Fruit fly (Drosophila melanogaster) whole organism, pupa: ENCODE data around the gene Sfp24C1.

ENCODE experiments used
- CG10348 ChIP-seq: fragments of 200-800 bp; sonication (Bioruptor generic); IDR thresholded peaks from 2 replicates; pipeline ENCODE4 v1.3.6; 2022; ENCODE audit warnings: missing biosample characterization, missing genetic modification characterization
- CG12605 ChIP-seq: fragments of 200-800 bp; sonication (Bioruptor generic); IDR thresholded peaks from 2 replicates; pipeline ENCODE4 v1.3.6; 2022; ENCODE audit warnings: missing biosample characterization, missing genetic modification characterization
- CG13204 ChIP-seq: fragments of 200-800 bp; sonication (Bioruptor generic); optimal IDR thresholded peaks from 2 replicates; lab custom pipeline; 2018; ENCODE audit warnings: missing biosample characterization, mild to moderate bottlenecking, missing genetic modification characterization, moderate library complexity
- CG14655 ChIP-seq: fragments of 200-800 bp; sonication (Bioruptor generic); optimal IDR thresholded peaks from 3 replicates; lab custom pipeline; 2017; ENCODE audit warnings: mild to moderate bottlenecking, missing biosample characterization, missing genetic modification reagents, missing genetic modification characterization
- CG15710 ChIP-seq: fragments of 200-800 bp; sonication (Bioruptor generic); optimal IDR thresholded peaks from 2 replicates; lab custom pipeline; 2018; ENCODE audit warnings: missing biosample characterization, mild to moderate bottlenecking, missing genetic modification characterization, moderate library complexity
- CG17806 ChIP-seq: fragments of 200-800 bp; sonication (Bioruptor generic); optimal IDR thresholded peaks from 2 replicates; lab custom pipeline; 2018; ENCODE audit warnings: missing biosample characterization, mild to moderate bottlenecking, missing genetic modification characterization, moderate library complexity
- CG32121 ChIP-seq: fragments of 200-800 bp; sonication (Bioruptor generic); IDR thresholded peaks from 2 replicates; pipeline ENCODE4 v1.3.6; 2022; ENCODE audit warnings: missing biosample characterization, missing genetic modification characterization
- CG34367 ChIP-seq: fragments of 200-800 bp; sonication (Bioruptor generic); optimal IDR thresholded peaks from 2 replicates; lab custom pipeline; 2018; ENCODE audit warnings: missing biosample characterization, mild to moderate bottlenecking, missing genetic modification characterization
- CG4496 ChIP-seq: fragments of 200-800 bp; sonication (Bioruptor generic); IDR thresholded peaks from 3 replicates; pipeline ENCODE4 v1.3.6; 2022; ENCODE audit warnings: missing biosample characterization, missing genetic modification characterization
- CG8159 ChIP-seq: fragments of 200-800 bp; sonication (Bioruptor generic); optimal IDR thresholded peaks from 3 replicates; lab custom pipeline; 2018; ENCODE audit warnings: missing biosample characterization, mild to moderate bottlenecking, missing genetic modification characterization, moderate library complexity
- CG8301 ChIP-seq: fragments of 200-800 bp; sonication (Bioruptor generic); optimal IDR thresholded peaks from 2 replicates; lab custom pipeline; 2018; ENCODE audit warnings: missing biosample characterization, mild to moderate bottlenecking, missing genetic modification characterization
- CG9948 ChIP-seq: fragments of 200-800 bp; sonication (Bioruptor generic); optimal IDR thresholded peaks from 2 replicates; lab custom pipeline; 2018; ENCODE audit warnings: missing biosample characterization, mild to moderate bottlenecking, missing genetic modification characterization, moderate library complexity
- D1 ChIP-seq: fragments of 200-800 bp; sonication (Bioruptor generic); optimal IDR thresholded peaks from 2 replicates; lab custom pipeline; 2018; ENCODE audit warnings: missing biosample characterization, mild to moderate bottlenecking, missing genetic modification characterization, moderate library complexity
- EcR ChIP-seq: fragments of 200-800 bp; sonication (Bioruptor generic); optimal IDR thresholded peaks from 3 replicates; lab custom pipeline; 2019; ENCODE audit warnings: missing biosample characterization, missing genetic modification characterization, mild to moderate bottlenecking, moderate library complexity, missing genetic modification reagents
- Ets98B ChIP-seq: fragments of 200-800 bp; sonication (Bioruptor generic); IDR thresholded peaks from 2 replicates; pipeline ENCODE4 v1.3.6; 2022; ENCODE audit warnings: missing biosample characterization, missing genetic modification characterization
- Pif1A ChIP-seq: fragments of 200-800 bp; sonication (Bioruptor generic); optimal IDR thresholded peaks from 3 replicates; lab custom pipeline; 2016; ENCODE audit warnings: missing biosample characterization, missing genetic modification characterization
- Pif1B ChIP-seq: fragments of 200-800 bp; sonication (Bioruptor generic); optimal IDR thresholded peaks from 3 replicates; lab custom pipeline; 2016; ENCODE audit warnings: missing biosample characterization, missing genetic modification characterization
- Snoo ChIP-seq: fragments of 200-800 bp; sonication (Bioruptor generic); optimal IDR thresholded peaks from 3 replicates; lab custom pipeline; 2017; ENCODE audit warnings: missing biosample characterization, mild to moderate bottlenecking, missing genetic modification characterization, inconsistent platforms
- fd96Ca ChIP-seq: fragments of 200-800 bp; sonication (Bioruptor generic); IDR thresholded peaks from 3 replicates; pipeline ENCODE4 v1.3.6; 2022; ENCODE audit warnings: missing biosample characterization, missing genetic modification characterization
- gl ChIP-seq: fragments of 200-800 bp; sonication (Bioruptor generic); optimal IDR thresholded peaks from 2 replicates; lab custom pipeline; 2018; ENCODE audit warnings: missing biosample characterization, mild to moderate bottlenecking, missing genetic modification characterization
- rn ChIP-seq: fragments of 200-800 bp; sonication (Bioruptor generic); IDR thresholded peaks from 2 replicates; pipeline ENCODE4 v1.3.6; 2022; ENCODE audit warnings: missing biosample characterization, missing genetic modification characterization

Sfp24C1 gene

dm6 chr2L:3705438-3705921, 5.0 kb downstream of the Sfp24C1 start, which contains the start of gene CG31778:
CG31778 (minus strand) TSS chr2L:3705488.
- no peak for TF ChIP-seq D1
- TF ChIP-seq CG12605 (GFP tag; lab: Robert Waterston, UW), result peak; percentile 58
- peak; percentile 45 for TF ChIP-seq gl (tag; lab: Kevin White, UChicago)
- TF ChIP-seq Snoo (tag; lab: Kevin White, UChicago), result peak; percentile 79
- TF ChIP-seq CG14655 (GFP tag; lab: Kevin White, UChicago), result peak; percentile 73
- TF ChIP-seq CG9948 (tag; lab: Kevin White, UChicago), result peak; percentile 60
- TF ChIP-seq Pif1A (GFP tag; lab: Kevin White, UChicago), result peak; percentile 56
- peak; percentile 15 for TF ChIP-seq CG13204 (GFP tag; lab: Kevin White, UChicago)
- TF ChIP-seq CG10348 (GFP tag; lab: Robert Waterston, UW), result no peak
- peak; percentile 81 for TF ChIP-seq CG17806 (tag; lab: Kevin White, UChicago)
- TF ChIP-seq CG34367 (tag; lab: Kevin White, UChicago), result peak; percentile 74
- TF ChIP-seq CG8301, result peak; percentile 70
- TF ChIP-seq CG8159 (tag; lab: Kevin White, UChicago), result peak; percentile 77
- TF ChIP-seq CG32121, result peak; percentile 76
- peak; percentile 87 for TF ChIP-seq CG4496 (GFP tag; lab: Robert Waterston, UW)
- TF ChIP-seq CG15710, result peak; percentile 80
- TF ChIP-seq Ets98B (GFP tag; lab: Robert Waterston, UW), result peak; percentile 84
- peak; percentile 58 for TF ChIP-seq Pif1B (GFP tag; lab: Kevin White, UChicago)
- peak; percentile 36; the same call in 1 of the 2 replicates for TF ChIP-seq rn
- no peak for TF ChIP-seq EcR (GFP tag; lab: Kevin White, UChicago)
- peak; percentile 69 for TF ChIP-seq fd96Ca (GFP tag; lab: Robert Waterston, UW)

DNA sequence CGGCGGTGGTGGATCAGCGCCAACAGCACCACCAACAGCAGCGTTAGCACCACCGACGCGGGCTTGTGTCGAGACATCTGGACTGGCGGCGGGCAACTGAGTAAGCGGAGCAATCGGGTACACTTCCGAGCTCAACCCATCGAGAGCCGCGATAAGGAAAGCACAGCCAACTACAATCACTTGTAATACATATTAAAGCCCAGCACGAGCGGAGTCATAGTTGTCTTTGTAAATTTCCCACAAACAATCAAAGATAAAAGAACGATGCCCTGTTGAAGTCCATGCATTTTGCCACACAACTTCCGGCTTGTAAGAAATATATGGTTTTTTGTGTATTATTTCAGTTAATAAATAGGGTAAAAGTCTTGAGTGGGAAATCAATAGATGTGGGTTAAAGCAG, 6.5 kb downstream of the Sfp24C1 start, which contains the start of gene CG31777:
CG31777 (minus strand) TSS at position 101 of the 400 bp plus-strand sequence.
- TF ChIP-seq CG17806 (tag; lab: Kevin White, UChicago) (no peak), CG10348 (GFP tag; lab: Robert Waterston, UW) (no peak), EcR (GFP tag; lab: Kevin White, UChicago) (peak; percentile 56), CG13204 (GFP tag; lab: Kevin White, UChicago) (no peak), D1 (no peak), Ets98B (GFP tag; lab: Robert Waterston, UW) (no peak), CG15710 (no peak)
- TF ChIP-seq, all 21 proteins: peak for 1

dm6 chr2L:3711665-3712064, 11.2 kb downstream of the Sfp24C1 start, which contains the start of gene cutlet:
cutlet (minus strand) TSS chr2L:3711748.
- TF ChIP-seq D1 (no peak), CG4496 (GFP tag; lab: Robert Waterston, UW) (no peak), Pif1B (GFP tag; lab: Kevin White, UChicago) (no peak), fd96Ca (GFP tag; lab: Robert Waterston, UW) (no peak), Pif1A (GFP tag; lab: Kevin White, UChicago) (no peak), CG14655 (GFP tag; lab: Kevin White, UChicago) (no peak), CG13204 (GFP tag; lab: Kevin White, UChicago) (no peak), CG12605 (GFP tag; lab: Robert Waterston, UW) (no peak), CG17806 (tag; lab: Kevin White, UChicago) (no peak), CG32121 (no peak), gl (tag; lab: Kevin White, UChicago) (no peak), CG9948 (tag; lab: Kevin White, UChicago) (no peak), CG8159 (tag; lab: Kevin White, UChicago) (no peak), CG15710 (no peak), CG10348 (GFP tag; lab: Robert Waterston, UW) (no peak), Snoo (tag; lab: Kevin White, UChicago) (no peak)

DNA sequence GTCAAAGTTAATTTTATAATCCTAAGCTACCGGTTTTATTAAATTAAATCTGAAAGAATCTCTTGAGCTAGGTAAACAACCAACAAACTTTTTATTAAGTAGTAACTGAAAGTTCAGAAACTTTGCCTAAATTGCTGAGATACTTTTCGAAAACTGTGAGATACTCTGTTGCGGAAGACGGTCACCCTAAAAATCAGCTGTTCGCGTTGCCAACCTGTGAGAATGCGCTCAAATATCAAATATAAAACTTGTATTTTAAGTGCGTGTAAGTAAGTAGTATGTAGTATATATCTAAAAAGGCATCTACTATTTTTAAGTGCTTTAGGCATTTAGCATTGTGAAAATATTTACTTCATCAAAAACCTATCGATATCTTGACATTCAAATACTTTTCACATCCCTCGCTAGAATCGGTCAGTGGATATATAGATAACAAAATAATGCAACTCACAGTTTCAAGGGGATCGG, 12.5 kb downstream of the Sfp24C1 start, which contains the start of the genes CG31955 and CG2818:
CG31955 (minus strand) TSS at position 157 of the 468 bp plus-strand sequence.
CG2818 (plus strand) TSS at position 412 of the 468 bp plus-strand sequence.
- TF ChIP-seq Pif1B (GFP tag; lab: Kevin White, UChicago), result no peak
- no peak for TF ChIP-seq CG10348 (GFP tag; lab: Robert Waterston, UW)
- TF ChIP-seq CG17806 (tag; lab: Kevin White, UChicago), result no peak
- no peak for TF ChIP-seq CG8159 (tag; lab: Kevin White, UChicago)
- no peak for TF ChIP-seq CG14655 (GFP tag; lab: Kevin White, UChicago)
- TF ChIP-seq CG32121, result no peak
- no peak for TF ChIP-seq D1
- TF ChIP-seq CG15710, result no peak
- no peak for TF ChIP-seq Snoo (tag; lab: Kevin White, UChicago)
- TF ChIP-seq CG34367 (tag; lab: Kevin White, UChicago), result no peak
- TF ChIP-seq CG12605 (GFP tag; lab: Robert Waterston, UW), result no peak
- no peak for TF ChIP-seq Ets98B (GFP tag; lab: Robert Waterston, UW)
- no peak for TF ChIP-seq CG13204 (GFP tag; lab: Kevin White, UChicago)
- no peak for TF ChIP-seq gl (tag; lab: Kevin White, UChicago)
- no peak for TF ChIP-seq Pif1A (GFP tag; lab: Kevin White, UChicago)
- no peak for TF ChIP-seq EcR (GFP tag; lab: Kevin White, UChicago)
- TF ChIP-seq rn, result no peak
- TF ChIP-seq CG4496 (GFP tag; lab: Robert Waterston, UW), result no peak
- TF ChIP-seq CG8301, result no peak
- TF ChIP-seq CG9948 (tag; lab: Kevin White, UChicago), result no peak

DNA sequence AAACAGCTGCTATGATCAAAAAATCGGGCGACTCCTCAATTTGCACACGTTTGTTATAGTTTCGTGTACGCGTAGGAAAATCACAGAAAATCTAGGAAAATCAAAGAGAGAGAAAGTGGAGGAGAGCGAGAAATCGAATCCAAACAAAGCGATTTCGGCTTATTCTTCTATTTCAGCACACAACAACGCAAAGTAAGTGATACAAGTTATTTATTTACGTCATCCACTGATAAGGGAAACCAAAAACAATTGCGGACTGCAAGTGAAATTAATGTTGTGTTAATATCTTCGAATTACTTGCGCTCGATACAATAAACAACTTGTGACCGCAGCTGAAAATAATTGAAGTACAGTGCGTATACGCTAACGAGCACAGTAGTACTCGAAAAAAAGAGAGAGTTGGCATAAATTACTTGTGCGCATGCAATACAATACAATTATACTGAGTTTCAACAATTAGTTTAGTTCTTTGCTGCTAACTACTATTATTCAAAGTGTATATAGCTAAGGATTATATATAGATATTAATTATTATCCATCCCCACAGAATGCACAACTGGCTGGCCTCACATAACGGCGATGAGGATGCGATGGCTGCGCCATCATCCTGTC, 13.2 kb downstream of the Sfp24C1 start:
- TF ChIP-seq Pif1B (GFP tag; lab: Kevin White, UChicago) (no peak), Ets98B (GFP tag; lab: Robert Waterston, UW) (no peak; the same call in 1 of the 2 replicates), CG13204 (GFP tag; lab: Kevin White, UChicago) (no peak), gl (tag; lab: Kevin White, UChicago) (no peak), CG10348 (GFP tag; lab: Robert Waterston, UW) (no peak), Snoo (tag; lab: Kevin White, UChicago) (no peak), CG17806 (tag; lab: Kevin White, UChicago) (no peak), CG8301 (no peak), CG8159 (tag; lab: Kevin White, UChicago) (no peak), CG34367 (tag; lab: Kevin White, UChicago) (no peak), D1 (no peak)
- TF ChIP-seq, all 21 proteins: peak for 0
